Fruit fly (Drosophila melanogaster): Measurements from ENCODE around the gene Sec16.

Sec16 gene

DNA sequence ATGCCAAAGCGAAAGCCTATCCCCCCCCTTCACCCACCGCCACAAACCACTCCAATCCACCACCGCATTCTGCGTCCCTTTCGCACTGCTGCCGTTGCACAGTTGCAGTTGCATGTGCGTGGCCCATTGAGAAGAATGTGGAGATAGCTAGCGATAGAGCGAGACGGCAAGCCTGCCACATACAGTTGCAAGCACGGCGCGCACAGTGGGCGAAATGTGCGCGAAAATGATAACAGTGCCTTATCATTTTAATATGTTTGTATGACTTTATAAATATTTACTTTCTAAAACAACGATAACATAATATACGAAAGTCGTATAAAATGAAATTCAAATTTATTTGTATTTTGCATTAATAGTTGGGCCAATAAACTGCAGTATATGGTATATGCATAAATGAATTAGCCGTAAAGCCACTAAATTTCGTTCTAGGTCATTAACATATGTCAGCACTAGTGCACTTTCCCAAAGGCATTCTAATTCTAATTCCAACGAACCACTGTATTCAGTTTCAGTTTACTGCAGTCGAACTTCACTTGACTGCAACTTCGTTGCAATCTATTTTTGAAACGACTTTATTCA, 19.9 kb upstream of the Sec16 start (continued):
- TF ChIP-seq CG2199 (GFP tag; IDR thresholded peaks at IDR 0.05) = 0 out of 3 replicates have a peak, but pooled peaks have one; percentile 52
- peak; percentile 49 for TF ChIP-seq CG17186 (GFP tag; optimal IDR thresholded peaks at IDR 0.05)
- TF ChIP-seq CG7357 (GFP tag; IDR thresholded peaks at IDR 0.05) = peak; percentile 37; the same call in 1 of the 3 replicates
- peak; percentile 75 for TF ChIP-seq unpg (GFP tag; optimal IDR thresholded peaks at IDR 0.05)
- no peak for TF ChIP-seq D19B (GFP tag; optimal IDR thresholded peaks at IDR 0.05)
- TF ChIP-seq CG10321 (GFP tag; IDR thresholded peaks at IDR 0.05) = peak; percentile 78
- peak; percentile 70 for TF ChIP-seq CG11504 (tag; optimal IDR thresholded peaks at IDR 0.05)
- no peak for TF ChIP-seq CG9876 (GFP tag; optimal IDR thresholded peaks at IDR 0.05)
- peak; percentile 38; the same call in 1 of the 2 replicates for TF ChIP-seq CG10366 (GFP tag; IDR thresholded peaks at IDR 0.05)
- TF ChIP-seq Sox102F (GFP tag; optimal IDR thresholded peaks at IDR 0.05) = peak; percentile 71
- TF ChIP-seq CG6175 (GFP tag; IDR thresholded peaks at IDR 0.05) = peak; percentile 37; the same call in 1 of the 3 replicates
- peak; percentile 85 for TF ChIP-seq Ssrp (tag; optimal IDR thresholded peaks at IDR 0.05)
- TF ChIP-seq al (GFP tag; IDR thresholded peaks at IDR 0.05) = no peak
- peak; percentile 65; the same call in 1 of the 3 replicates for TF ChIP-seq so (GFP tag; IDR thresholded peaks at IDR 0.05)
- no peak for TF ChIP-seq CG32532 (GFP tag; IDR thresholded peaks at IDR 0.05)
- TF ChIP-seq Fer3 (tag; optimal IDR thresholded peaks at IDR 0.05) = no peak
- peak; percentile 11 for TF ChIP-seq jumu (GFP tag; optimal IDR thresholded peaks at IDR 0.05)
- no peak for TF ChIP-seq cas (GFP tag; IDR thresholded peaks at IDR 0.05)
- TF ChIP-seq Taf1 (GFP tag; IDR thresholded peaks at IDR 0.05) = no peak
- peak; percentile 62; the same call in 1 of the 3 replicates for TF ChIP-seq otp (GFP tag; IDR thresholded peaks at IDR 0.05)
- TF ChIP-seq Mrtf (GFP tag; IDR thresholded peaks at IDR 0.05) = no peak
- TF ChIP-seq tup (GFP tag; optimal IDR thresholded peaks at IDR 0.05) = no peak
- peak; percentile 60 for TF ChIP-seq CG1233 (GFP tag; optimal IDR thresholded peaks at IDR 0.05)
- peak; percentile 72 for TF ChIP-seq CG15601 (tag; optimal IDR thresholded peaks at IDR 0.05)
- TF ChIP-seq CG8478 (optimal IDR thresholded peaks at IDR 0.05) = peak; percentile 80
- no peak for TF ChIP-seq Fer2 (tag; optimal IDR thresholded peaks at IDR 0.05)
- peak; percentile 76 for TF ChIP-seq CG2875 (GFP tag; optimal IDR thresholded peaks at IDR 0.05)
- peak; percentile 7 for TF ChIP-seq CG8281 (tag; optimal IDR thresholded peaks at IDR 0.05)
- peak; percentile 92 for TF ChIP-seq CG18262 (tag; optimal IDR thresholded peaks at IDR 0.05)
- peak; percentile 55 for TF ChIP-seq Atf-2 (GFP tag; optimal IDR thresholded peaks at IDR 0.05)
- peak; percentile 16 for TF ChIP-seq Bteb2 (GFP tag; optimal IDR thresholded peaks at IDR 0.05)
- no peak for TF ChIP-seq HLH4C (GFP tag; IDR thresholded peaks at IDR 0.05; ENCODE audit: partially characterized antibody)
- no peak for TF ChIP-seq CG12769 (tag; optimal IDR thresholded peaks at IDR 0.05)
- TF ChIP-seq en (GFP tag; optimal IDR thresholded peaks at IDR 0.05) = no peak
- TF ChIP-seq chif (GFP tag; optimal IDR thresholded peaks at IDR 0.05) = peak; percentile 32 to 79
- TF ChIP-seq CG12299 (tag; optimal IDR thresholded peaks at IDR 0.05) = peak; percentile 30
- TF ChIP-seq CG14710 (tag; optimal IDR thresholded peaks at IDR 0.05) = peak; percentile 85
- TF ChIP-seq pho (GFP tag; optimal IDR thresholded peaks at IDR 0.05) = no peak
- no peak for TF ChIP-seq Hr39 (optimal IDR thresholded peaks at IDR 0.05)
- TF ChIP-seq fd96Cb (tag; optimal IDR thresholded peaks at IDR 0.05) = peak; percentile 80
- no peak for TF ChIP-seq sr (GFP tag; IDR thresholded peaks at IDR 0.05)
- TF ChIP-seq gfzf (GFP tag; optimal IDR thresholded peaks at IDR 0.05) = no peak
- peak; percentile 44 for TF ChIP-seq pfk (GFP tag; optimal IDR thresholded peaks at IDR 0.05)
- 0 out of 3 replicates have a peak, but pooled peaks have one; percentile 45 for TF ChIP-seq ci (GFP tag; IDR thresholded peaks at IDR 0.05)
- TF ChIP-seq D (optimal IDR thresholded peaks at IDR 0.05) = no peak
- peak; percentile 82 for TF ChIP-seq D (GFP tag; optimal IDR thresholded peaks at IDR 0.05)
- peak; percentile 46; the same call in 1 of the 2 replicates for TF ChIP-seq CG32767 (GFP tag; IDR thresholded peaks at IDR 0.05)
- TF ChIP-seq Atf3 (GFP tag; optimal IDR thresholded peaks at IDR 0.05) = peak; percentile 33
- TF ChIP-seq Ptx1 (GFP tag; IDR thresholded peaks at IDR 0.05) = peak; percentile 52
- peak; percentile 19 for TF ChIP-seq CG18764 (GFP tag; optimal IDR thresholded peaks at IDR 0.05)
- peak; percentile 37 for TF ChIP-seq CG12659 (GFP tag; optimal IDR thresholded peaks at IDR 0.05)
